Worm (Caenorhabditis elegans) whole organism, early embryonic: ENCODE measurements around the gene W08E12.9.

Experiments used
- aly-1 ChIP-seq: sonication (generic microtip); optimal IDR thresholded peaks from 2 replicates; lab custom pipeline; 2016; ENCODE audit warnings: missing genetic modification characterization, missing compliant biosample characterization
- ama-1 ChIP-seq: fragments of 150-350 bp; optimal IDR thresholded peaks from 2 replicates; lab custom pipeline; 2014
- ceh-36 ChIP-seq: sonication (generic microtip); optimal IDR thresholded peaks from 2 replicates; lab custom pipeline; 2016; ENCODE audit warnings: missing genetic modification characterization, inconsistent platforms, missing compliant biosample characterization
- ets-7 ChIP-seq: sonication (generic microtip); optimal IDR thresholded peaks from 2 replicates; lab custom pipeline; 2016; ENCODE audit warnings: missing genotype, missing genetic modification characterization, missing compliant biosample characterization
- flt-1 ChIP-seq: fragments of 200-800 bp; sonication (Bioruptor generic); IDR thresholded peaks from 2 replicates; pipeline ENCODE4 v1.3.6; 2022; ENCODE audit warnings: missing genetic modification characterization, missing compliant biosample characterization
- hnd-1 ChIP-seq: sonication (generic microtip); optimal IDR thresholded peaks from 2 replicates; lab custom pipeline; 2016; ENCODE audit warnings: missing genetic modification characterization, missing compliant biosample characterization
- pes-1 ChIP-seq: fragments of 200-800 bp; sonication (Bioruptor generic); IDR thresholded peaks from 2 replicates; pipeline ENCODE4 v1.3.6; 2022; ENCODE audit warnings: missing genetic modification reagents, missing genetic modification characterization, missing compliant biosample characterization
- sea-1 ChIP-seq: fragments of 200-800 bp; sonication (Bioruptor generic); conservative IDR thresholded peaks from 2 replicates; pipeline ENCODE4 v1.3.6; 2022; ENCODE audit warnings: missing genetic modification characterization, missing compliant biosample characterization
- tbx-11 ChIP-seq: fragments of 200-800 bp; sonication (Bioruptor generic); IDR thresholded peaks from 2 replicates; pipeline ENCODE4 v1.3.6; 2022; ENCODE audit warnings: missing genetic modification characterization, missing compliant biosample characterization
- tra-4 ChIP-seq: sonication (generic microtip); optimal IDR thresholded peaks from 2 replicates; lab custom pipeline; 2017; ENCODE audit warnings: missing genetic modification characterization, missing compliant biosample characterization

DNA sequence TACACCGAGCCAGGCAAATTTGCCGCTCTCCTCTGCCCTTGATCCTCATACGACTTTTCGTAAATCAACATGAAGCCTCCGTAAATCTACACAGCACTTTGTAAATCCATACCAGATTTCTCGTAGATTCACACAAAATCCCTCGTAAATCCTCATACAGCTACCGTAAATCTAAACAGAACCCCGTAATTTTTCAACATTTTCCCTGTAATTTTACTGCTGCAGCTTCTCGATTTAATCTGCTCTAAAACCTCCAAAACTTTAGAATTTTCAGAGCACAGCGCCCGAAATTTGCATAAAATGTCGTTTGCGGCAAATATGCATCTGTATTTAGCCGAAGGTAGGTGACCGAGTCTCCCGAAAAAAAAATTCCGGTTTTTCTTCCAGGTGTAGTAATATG lies 47.4 kb upstream of the W08E12.9 start, which contains the start of gene F42A6.1:
- TF ChIP-seq sea-1 (GFP tag; lab: Robert Waterston, UW) (no peak), pes-1 (no peak), hnd-1 (no peak), ama-1 (lab: Kevin White, UChicago) (no peak), aly-1 (no peak), flt-1 (no peak), ets-7 (tag; lab: Kevin White, UChicago) (no peak), tbx-11 (GFP tag; lab: Robert Waterston, UW) (no peak), tra-4 (tag; lab: Kevin White, UChicago) (no peak), ceh-36 (tag; lab: Kevin White, UChicago) (no peak)
